Worm (Caenorhabditis elegans): ENCODE results near the gene F37C12.21.

DNA sequence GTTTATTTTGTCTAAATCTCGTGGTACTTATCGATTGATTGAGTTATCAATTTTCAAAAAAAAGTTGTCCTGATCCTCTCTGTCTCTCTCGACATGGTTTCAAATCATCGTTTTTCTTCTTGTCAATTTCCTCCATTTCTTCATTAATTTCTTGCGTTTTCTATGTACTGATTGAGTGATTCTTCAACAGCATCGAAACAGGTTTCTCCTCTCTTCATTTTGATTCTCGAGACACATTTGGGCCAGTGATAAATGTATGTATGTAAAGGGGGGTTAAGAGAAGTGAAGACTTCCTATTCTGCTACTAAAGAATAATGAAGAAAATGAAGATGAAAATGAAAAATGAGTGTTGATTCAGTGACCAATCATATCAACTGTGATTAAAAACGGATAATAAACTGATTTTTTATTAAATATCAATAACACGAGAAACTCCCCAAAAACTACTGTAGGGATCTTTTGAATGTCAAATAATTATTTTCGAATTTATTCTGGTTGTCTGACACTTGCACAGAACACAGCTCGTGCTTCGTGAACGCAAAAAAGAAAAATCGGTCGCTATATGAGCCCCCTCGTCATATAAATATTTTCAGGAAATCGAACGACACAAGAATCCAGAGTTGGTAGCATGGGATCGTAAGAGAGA, 15.1 kb downstream of the F37C12.21 start:
- no peak for TF ChIP-seq W03F9.2 (tag; optimal IDR thresholded peaks at IDR 0.05)
- no peak for TF ChIP-seq him-1 (tag; optimal IDR thresholded peaks at IDR 0.05)
